1 fruit fly cellular context compared by ENCODE assay signal in genomic region chr3L:19079798-19080691, dm6.
A peak's percentile ranks its signal among the peaks of the same experiment; 100 is the strongest.
TF ChIP-seq lines count a peak whose summit lies in the region.

No protein-coding gene starts in this region.

TF ChIP-seq in whole organism, embryonic, 481 proteins besides CTCF, POLR2A, EP300 and RAD21 (continued from another document):
- TF ChIP-seq dpn (GFP tag; optimal IDR thresholded peaks at IDR 0.05; lab: Kevin White, UChicago) (peak in 1 of 2 experiments; percentile 23), pb (GFP tag; optimal IDR thresholded peaks at IDR 0.05; lab: Kevin White, UChicago) (peak; percentile 33), CG10209 (GFP tag; optimal IDR thresholded peaks at IDR 0.05; lab: Kevin White, UChicago) (peak; percentile 15), row (GFP tag; IDR thresholded peaks at IDR 0.05; lab: Robert Waterston, UW) (peak; percentile 45; the same call in 2 of the 3 replicates), az2 (GFP tag; optimal IDR thresholded peaks at IDR 0.05; lab: Kevin White, UChicago) (peak; percentile 30), shn (GFP tag; optimal IDR thresholded peaks at IDR 0.05; lab: Kevin White, UChicago) (peak; percentile 27), nom (GFP tag; optimal IDR thresholded peaks at IDR 0.05; lab: Kevin White, UChicago) (peak; percentile 20), CG3838 (GFP tag; optimal IDR thresholded peaks at IDR 0.05; lab: Kevin White, UChicago) (no peak), stwl (tag; optimal IDR thresholded peaks at IDR 0.05; lab: Kevin White, UChicago) (no peak), Sox102F (GFP tag; optimal IDR thresholded peaks at IDR 0.05; lab: Kevin White, UChicago) (peak; percentile 36), sim (GFP tag; IDR thresholded peaks at IDR 0.05; lab: Robert Waterston, UW) (no peak), CG18619 (GFP tag; optimal IDR thresholded peaks at IDR 0.05; lab: Kevin White, UChicago) (peak; percentile 28), lilli (GFP tag; optimal IDR thresholded peaks at IDR 0.05; lab: Kevin White, UChicago) (peak; percentile 50), CG11504 (tag; optimal IDR thresholded peaks at IDR 0.05; lab: Kevin White, UChicago) (peak; percentile 68), CG13296 (GFP tag; optimal IDR thresholded peaks at IDR 0.05; lab: Kevin White, UChicago) (peak; percentile 15), CHES-1-like (GFP tag; optimal IDR thresholded peaks at IDR 0.05; lab: Kevin White, UChicago) (peak; percentile 46), hb (GFP tag; IDR thresholded peaks at IDR 0.05; lab: Robert Waterston, UW; ENCODE audit: partially characterized antibody) (no peak), CG1647 (GFP tag; optimal IDR thresholded peaks at IDR 0.05; lab: Kevin White, UChicago) (no peak), Xrp1 (GFP tag; IDR thresholded peaks at IDR 0.05; lab: Robert Waterston, UW) (0 out of 2 replicates have a peak, but pooled peaks have one; percentile 18), vvl (GFP tag; IDR thresholded peaks at IDR 0.05; lab: Robert Waterston, UW) (0 out of 2 replicates have a peak, but pooled peaks have one; percentile 11), Side (GFP tag; optimal IDR thresholded peaks at IDR 0.05; lab: Kevin White, UChicago) (no peak), scrt (GFP tag; optimal IDR thresholded peaks at IDR 0.05; lab: Kevin White, UChicago) (peak; percentile 12), Drgx (GFP tag; IDR thresholded peaks at IDR 0.05; lab: Robert Waterston, UW) (peak; percentile 37; the same call in 1 of the 2 replicates), ase (GFP tag; IDR thresholded peaks at IDR 0.05; lab: Robert Waterston, UW) (no peak), CG16863 (GFP tag; optimal IDR thresholded peaks at IDR 0.05; lab: Kevin White, UChicago) (peak; percentile 7), CoRest (tag; optimal IDR thresholded peaks at IDR 0.05; lab: Kevin White, UChicago) (peak; percentile 54), h (optimal IDR thresholded peaks at IDR 0.05; lab: Kevin White, UChicago) (no peak), hkb (optimal IDR thresholded peaks at IDR 0.05; lab: Kevin White, UChicago) (no peak), hkb (GFP tag; IDR thresholded peaks at IDR 0.05; lab: Robert Waterston, UW) (0 out of 2 replicates have a peak, but pooled peaks have one; percentile 16), jumu (GFP tag; optimal IDR thresholded peaks at IDR 0.05; lab: Kevin White, UChicago) (peak; percentile 11), CG6854 (GFP tag; optimal IDR thresholded peaks at IDR 0.05; lab: Kevin White, UChicago) (peak; percentile 33), ATbp (GFP tag; optimal IDR thresholded peaks at IDR 0.05; lab: Kevin White, UChicago) (no peak), Dek (tag; optimal IDR thresholded peaks at IDR 0.05; lab: Kevin White, UChicago) (peak; percentile 0), CG9609 (GFP tag; optimal IDR thresholded peaks at IDR 0.05; lab: Kevin White, UChicago) (peak; percentile 28), bsh (GFP tag; optimal IDR thresholded peaks at IDR 0.05; lab: Kevin White, UChicago) (peak; percentile 7 to 47), Sox100B (GFP tag; optimal IDR thresholded peaks at IDR 0.05; lab: Kevin White, UChicago) (peak; percentile 63), ewg (GFP tag; optimal IDR thresholded peaks at IDR 0.05; lab: Kevin White, UChicago) (peak; percentile 4), CG30431 (GFP tag; optimal IDR thresholded peaks at IDR 0.05; lab: Kevin White, UChicago) (no peak), CG1832 (GFP tag; optimal IDR thresholded peaks at IDR 0.05; lab: Kevin White, UChicago) (peak; percentile 77), CG9932 (GFP tag; IDR thresholded peaks at IDR 0.05; lab: Robert Waterston, UW) (peak; percentile 27; the same call in 1 of the 2 replicates), Bteb2 (GFP tag; optimal IDR thresholded peaks at IDR 0.05; lab: Kevin White, UChicago) (no peak), org-1 (GFP tag; optimal IDR thresholded peaks at IDR 0.05; lab: Kevin White, UChicago) (peak; percentile 56), cad (GFP tag; optimal IDR thresholded peaks at IDR 0.05; lab: Kevin White, UChicago) (no peak), CG13894 (tag; optimal IDR thresholded peaks at IDR 0.05; lab: Kevin White, UChicago) (peak; percentile 41), esg (GFP tag; conservative IDR thresholded peaks at IDR 0.05; lab: Robert Waterston, UW) (0 out of 2 replicates have a peak, but pooled peaks have one; percentile 9), CG2875 (GFP tag; optimal IDR thresholded peaks at IDR 0.05; lab: Kevin White, UChicago) (no peak), sob (GFP tag; IDR thresholded peaks at IDR 0.05; lab: Robert Waterston, UW) (no peak), CG2120 (GFP tag; optimal IDR thresholded peaks at IDR 0.05; lab: Kevin White, UChicago) (peak; percentile 56), CG4820 (GFP tag; optimal IDR thresholded peaks at IDR 0.05; lab: Kevin White, UChicago) (peak; percentile 1), Gug (GFP tag; IDR thresholded peaks at IDR 0.05; lab: Robert Waterston, UW) (no peak), unc-4 (GFP tag; IDR thresholded peaks at IDR 0.05; lab: Robert Waterston, UW; ENCODE audit: partially characterized antibody) (no peak), Pdp1 (GFP tag; optimal IDR thresholded peaks at IDR 0.05; lab: Kevin White, UChicago) (peak; percentile 13 to 30), zfh1 (GFP tag; IDR thresholded peaks at IDR 0.05; lab: Robert Waterston, UW) (no peak), CG10431 (GFP tag; optimal IDR thresholded peaks at IDR 0.05; lab: Kevin White, UChicago) (no peak), bigmax (GFP tag; optimal IDR thresholded peaks at IDR 0.05; lab: Kevin White, UChicago) (no peak), ind (GFP tag; optimal IDR thresholded peaks at IDR 0.05; lab: Kevin White, UChicago) (peak; percentile 40), CG12659 (GFP tag; optimal IDR thresholded peaks at IDR 0.05; lab: Kevin White, UChicago) (peak; percentile 44), zfh2 (GFP tag; optimal IDR thresholded peaks at IDR 0.05; lab: Kevin White, UChicago) (peak; percentile 14), abd-A (tag; optimal IDR thresholded peaks at IDR 0.05; lab: Kevin White, UChicago) (peak; percentile 26), CG17612 (GFP tag; IDR thresholded peaks at IDR 0.05; lab: Robert Waterston, UW) (no peak), Ets65A (GFP tag; lab: Kevin White, UChicago) (peak; percentile 56), HLH54F (GFP tag; optimal IDR thresholded peaks at IDR 0.05; lab: Kevin White, UChicago) (peak; percentile 14), Fer3 (tag; optimal IDR thresholded peaks at IDR 0.05; lab: Kevin White, UChicago) (peak; percentile 13), Hsf (GFP tag; optimal IDR thresholded peaks at IDR 0.05; lab: Kevin White, UChicago) (peak; percentile 42), CG10147 (GFP tag; optimal IDR thresholded peaks at IDR 0.05; lab: Kevin White, UChicago) (peak; percentile 10), Hmr (GFP tag; optimal IDR thresholded peaks at IDR 0.05; lab: Kevin White, UChicago) (peak; percentile 16), CG12104 (GFP tag; optimal IDR thresholded peaks at IDR 0.05; lab: Kevin White, UChicago) (no peak), Nf-YA (GFP tag; IDR thresholded peaks at IDR 0.05; lab: Robert Waterston, UW) (no peak), pnt (GFP tag; optimal IDR thresholded peaks at IDR 0.05; lab: Kevin White, UChicago) (no peak), Ptx1 (GFP tag; IDR thresholded peaks at IDR 0.05; lab: Robert Waterston, UW) (peak; percentile 36; the same call in 1 of the 2 replicates), bcd (GFP tag; optimal IDR thresholded peaks at IDR 0.05; lab: Kevin White, UChicago) (peak; percentile 45), CG2712 (tag; optimal IDR thresholded peaks at IDR 0.05; lab: Kevin White, UChicago) (peak; percentile 39), fd96Cb (tag; optimal IDR thresholded peaks at IDR 0.05; lab: Kevin White, UChicago) (peak; percentile 21), dysf (GFP tag; IDR thresholded peaks at IDR 0.05; lab: Robert Waterston, UW) (peak; percentile 19; the same call in 1 of the 3 replicates), tio (GFP tag; optimal IDR thresholded peaks at IDR 0.05; lab: Kevin White, UChicago) (peak; percentile 7), CG16779 (GFP tag; IDR thresholded peaks at IDR 0.05; lab: Robert Waterston, UW) (no peak), CG3281 (GFP tag; optimal IDR thresholded peaks at IDR 0.05; lab: Kevin White, UChicago) (peak; percentile 58), NfI (GFP tag; optimal IDR thresholded peaks at IDR 0.05; lab: Kevin White, UChicago) (peak; percentile 14), CG6813 (GFP tag; optimal IDR thresholded peaks at IDR 0.05; lab: Kevin White, UChicago) (peak; percentile 25), Xbp1 (GFP tag; optimal IDR thresholded peaks at IDR 0.05; lab: Kevin White, UChicago) (peak; percentile 30), CG8478 (optimal IDR thresholded peaks at IDR 0.05; lab: Kevin White, UChicago) (peak; percentile 72), CG18599 (GFP tag; optimal IDR thresholded peaks at IDR 0.05; lab: Kevin White, UChicago) (peak; percentile 37), CG13775 (GFP tag; optimal IDR thresholded peaks at IDR 0.05; lab: Kevin White, UChicago) (peak; percentile 10), fru (optimal IDR thresholded peaks at IDR 0.05; lab: Kevin White, UChicago) (no peak), CG12299 (tag; optimal IDR thresholded peaks at IDR 0.05; lab: Kevin White, UChicago) (no peak), CG18262 (tag; optimal IDR thresholded peaks at IDR 0.05; lab: Kevin White, UChicago) (peak; percentile 54), CG16815 (GFP tag; optimal IDR thresholded peaks at IDR 0.05; lab: Kevin White, UChicago) (peak; percentile 21), cas (GFP tag; IDR thresholded peaks at IDR 0.05; lab: Robert Waterston, UW) (no peak), CG8290 (GFP tag; optimal IDR thresholded peaks at IDR 0.05; lab: Kevin White, UChicago) (no peak), CG8290 (tag; optimal IDR thresholded peaks at IDR 0.05; lab: Kevin White, UChicago) (peak in 1 of 2 experiments; percentile 8), Blimp-1 (GFP tag; optimal IDR thresholded peaks at IDR 0.05; lab: Kevin White, UChicago) (no peak), CG2678 (tag; optimal IDR thresholded peaks at IDR 0.05; lab: Kevin White, UChicago) (peak; percentile 64), ftz-f1 (GFP tag; optimal IDR thresholded peaks at IDR 0.05; lab: Kevin White, UChicago) (no peak), pfk (GFP tag; optimal IDR thresholded peaks at IDR 0.05; lab: Kevin White, UChicago) (no peak), CG9727 (GFP tag; optimal IDR thresholded peaks at IDR 0.05; lab: Kevin White, UChicago) (peak; percentile 37), CG34224 (GFP tag; IDR thresholded peaks at IDR 0.05; lab: Robert Waterston, UW; ENCODE audit: partially characterized antibody) (no peak), grau (tag; optimal IDR thresholded peaks at IDR 0.05; lab: Kevin White, UChicago) (peak; percentile 23), CG10366 (GFP tag; IDR thresholded peaks at IDR 0.05; lab: Robert Waterston, UW) (no peak), CG15601 (tag; optimal IDR thresholded peaks at IDR 0.05; lab: Kevin White, UChicago) (no peak), CG30403 (GFP tag; optimal IDR thresholded peaks at IDR 0.05; lab: Kevin White, UChicago) (peak; percentile 56), CG17361 (GFP tag; IDR thresholded peaks at IDR 0.05; lab: Robert Waterston, UW) (peak; percentile 65; the same call in 2 of the 3 replicates)
TF ChIP-seq in whole organism, embryonic: peak in this region for 124.
